Worm (Caenorhabditis elegans) whole organism, L4/young adult: ENCODE measurements around the gene ZK616.61.

Experiments
- W03F9.2 ChIP-seq: fragments of 150-350 bp; optimal IDR thresholded peaks from 2 replicates; lab custom pipeline; 2014; ENCODE audit warnings: missing biosample characterization, missing genetic modification characterization
- dao-5 ChIP-seq: sonication (generic microtip); optimal IDR thresholded peaks from 2 replicates; lab custom pipeline; 2016; ENCODE audit warnings: missing genotype, missing genetic modification characterization, moderate library complexity, missing compliant biosample characterization
- him-1 ChIP-seq: sonication (generic microtip); optimal IDR thresholded peaks from 2 replicates; lab custom pipeline; 2016; ENCODE audit warnings: missing genotype, missing genetic modification reagents, missing genetic modification characterization, missing compliant biosample characterization

ce11 chrIV:5396769-5397168, 8.7 kb upstream of the ZK616.61 start, which contains the start of gene ZK616.3:
- no peak for TF ChIP-seq him-1
- TF ChIP-seq dao-5 (tag; lab: Kevin White, UChicago) = no peak
- TF ChIP-seq W03F9.2 (tag; lab: Kevin White, UChicago) = no peak
